Worm (Caenorhabditis elegans) whole organism, midembryonic: Measurements from ENCODE around the gene T06C12.14.
"Not testable (repeated sequence)": the region's sequence is repeated elsewhere in the genome, so short reads cannot be mapped to it uniquely, and the experiment has no call there.

Experiments used
- T22C8.4 ChIP-seq: fragments of 200-800 bp; sonication (Bioruptor generic); IDR thresholded peaks from 2 replicates; pipeline ENCODE4 v1.3.6; 2022; ENCODE audit warnings: missing genetic modification characterization, missing compliant biosample characterization
- cog-1 ChIP-seq: sonication (generic microtip); optimal IDR thresholded peaks from 2 replicates; lab custom pipeline; 2016; ENCODE audit warnings: missing genetic modification characterization, missing compliant biosample characterization
- flt-1 ChIP-seq: fragments of 200-800 bp; sonication (Bioruptor generic); IDR thresholded peaks from 2 replicates; pipeline ENCODE4 v1.3.6; 2022; ENCODE audit warnings: missing genetic modification characterization, missing compliant biosample characterization
- klf-2 ChIP-seq: fragments of 200-800 bp; sonication (Bioruptor generic); conservative IDR thresholded peaks from 2 replicates; pipeline ENCODE4 v1.3.6; 2022; ENCODE audit warnings: missing genetic modification reagents, missing genetic modification characterization, missing compliant biosample characterization
- med-1 ChIP-seq: sonication (generic microtip); optimal IDR thresholded peaks from 2 replicates; lab custom pipeline; 2017; ENCODE audit warnings: missing genetic modification characterization, mild to moderate bottlenecking, missing compliant biosample characterization, antibody characterized with exemption, missing genetic modification reagents; ENCODE audit not compliant: insufficient read depth
- ref-1 ChIP-seq: fragments of 200-800 bp; sonication (Bioruptor generic); conservative IDR thresholded peaks from 2 replicates; pipeline ENCODE4 v1.3.6; 2022; ENCODE audit warnings: missing genetic modification reagents, missing genetic modification characterization, missing compliant biosample characterization
- tab-1 ChIP-seq: fragments of 200-800 bp; sonication (Bioruptor generic); IDR thresholded peaks from 2 replicates; pipeline ENCODE4 v1.3.6; 2022; ENCODE audit warnings: missing genetic modification characterization, missing compliant biosample characterization
- ztf-23 ChIP-seq: fragments of 200-800 bp; sonication (Bioruptor generic); IDR thresholded peaks from 2 replicates; pipeline ENCODE4 v1.3.6; 2022; ENCODE audit warnings: missing genetic modification reagents, missing genetic modification characterization, missing compliant biosample characterization
- ztf-29 ChIP-seq: fragments of 200-800 bp; sonication (Bioruptor generic); IDR thresholded peaks from 2 replicates; pipeline ENCODE4 v1.3.6; 2022; ENCODE audit warnings: missing genetic modification reagents, missing genetic modification characterization, missing compliant biosample characterization

The T06C12.14 gene

ce11 chrV:15891761-15892160, 8.0 kb upstream of the T06C12.14 start, which contains the start of gene T06C12.12:
Gene T06C12.12, plus strand, starts transcription at chrV:15892061.
- TF ChIP-seq ref-1 (GFP tag; lab: Robert Waterston, UW) (no peak), T22C8.4 (GFP tag; lab: Robert Waterston, UW) (no peak), cog-1 (tag; lab: Kevin White, UChicago) (no peak), ztf-29 (GFP tag; lab: Robert Waterston, UW) (no peak), klf-2 (GFP tag; lab: Robert Waterston, UW) (no peak), med-1 (GFP tag; lab: Kevin White, UChicago) (no peak), flt-1 (GFP tag; lab: Robert Waterston, UW) (no peak)

DNA sequence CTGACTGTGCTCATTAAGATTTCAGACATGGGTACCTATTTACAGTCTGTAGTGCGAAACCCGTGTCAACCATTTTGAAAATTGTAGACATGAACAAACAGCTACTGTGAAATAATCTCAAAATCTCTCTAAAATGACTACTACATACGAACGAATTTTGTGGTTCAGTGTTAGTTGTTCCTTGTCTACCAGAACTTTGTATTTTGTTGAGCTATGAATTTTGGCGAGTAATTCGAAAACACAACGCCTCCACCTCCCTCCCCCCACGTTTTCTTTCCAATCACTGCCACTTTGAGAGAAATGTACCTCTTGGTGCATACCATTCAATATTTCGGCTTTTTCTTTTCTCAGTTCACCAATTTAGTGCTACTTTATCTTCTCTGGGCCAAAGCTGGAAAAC, 7.1 kb upstream of the T06C12.14 start, which contains the start of gene T06C12.11:
TSS of gene T06C12.11 (plus strand) at position 301 of the 400 bp plus-strand sequence.
- TF ChIP-seq cog-1 (tag; lab: Kevin White, UChicago) (no peak), ztf-29 (GFP tag; lab: Robert Waterston, UW) (no peak), ref-1 (GFP tag; lab: Robert Waterston, UW) (no peak), ztf-23 (GFP tag; lab: Robert Waterston, UW) (no peak), tab-1 (no peak), med-1 (GFP tag; lab: Kevin White, UChicago) (no peak), klf-2 (GFP tag; lab: Robert Waterston, UW) (no peak), flt-1 (GFP tag; lab: Robert Waterston, UW) (no peak), T22C8.4 (GFP tag; lab: Robert Waterston, UW) (no peak)

ce11 chrV:15896671-15897070, 3.1 kb upstream of the T06C12.14 start, which contains the start of gene nhr-213:
Gene nhr-213, minus strand, starts transcription at chrV:15896771.
- TF ChIP-seq cog-1 (tag; lab: Kevin White, UChicago): no peak
- TF ChIP-seq klf-2 (GFP tag; lab: Robert Waterston, UW): no peak
- no peak for TF ChIP-seq T22C8.4 (GFP tag; lab: Robert Waterston, UW)
- no peak for TF ChIP-seq ref-1 (GFP tag; lab: Robert Waterston, UW)
- no peak for TF ChIP-seq ztf-29 (GFP tag; lab: Robert Waterston, UW)
- no peak for TF ChIP-seq flt-1 (GFP tag; lab: Robert Waterston, UW)
- no peak for TF ChIP-seq tab-1
- TF ChIP-seq med-1 (GFP tag; lab: Kevin White, UChicago): no peak
- TF ChIP-seq ztf-23 (GFP tag; lab: Robert Waterston, UW): no peak

- TF ChIP-seq T22C8.4 (GFP tag; lab: Robert Waterston, UW) (no peak), ztf-23 (GFP tag; lab: Robert Waterston, UW) (no peak), klf-2 (GFP tag; lab: Robert Waterston, UW) (no peak), tab-1 (no peak), ztf-29 (GFP tag; lab: Robert Waterston, UW) (no peak), med-1 (GFP tag; lab: Kevin White, UChicago) (no peak), cog-1 (tag; lab: Kevin White, UChicago) (no peak), flt-1 (GFP tag; lab: Robert Waterston, UW) (no peak), ref-1 (GFP tag; lab: Robert Waterston, UW) (no peak)
These were observed 2.1 kb upstream of the T06C12.14 start, which contains the start of gene str-60 for ce11 chrV:15897696-15898095. Gene str-60, plus strand, starts transcription at chrV:15897996.

DNA sequence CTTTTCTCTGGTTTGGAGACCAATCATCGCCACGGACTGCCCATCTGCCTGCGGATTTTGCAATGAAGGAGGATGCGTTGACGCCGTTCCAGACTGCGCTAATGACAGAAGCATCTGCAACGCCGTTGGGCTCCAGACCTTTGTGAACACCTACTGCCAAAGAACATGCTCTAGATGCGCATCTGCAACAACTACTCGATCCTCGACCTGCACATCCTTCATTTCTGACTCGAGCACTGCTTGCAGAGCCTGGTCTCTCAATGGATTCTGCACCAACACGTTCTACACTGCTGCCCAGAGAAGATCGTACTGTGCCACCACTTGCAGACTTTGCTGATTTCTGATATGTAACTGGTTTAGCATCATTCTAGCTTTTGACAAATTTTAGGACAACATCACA, 768 bp downstream of the T06C12.14 start:
- no peak for TF ChIP-seq med-1 (GFP tag; lab: Kevin White, UChicago)
- TF ChIP-seq tab-1: no peak
- no peak for TF ChIP-seq klf-2 (GFP tag; lab: Robert Waterston, UW)
- TF ChIP-seq ztf-29 (GFP tag; lab: Robert Waterston, UW): no peak
- TF ChIP-seq ref-1 (GFP tag; lab: Robert Waterston, UW): no peak
- no peak for TF ChIP-seq ztf-23 (GFP tag; lab: Robert Waterston, UW)
- TF ChIP-seq flt-1 (GFP tag; lab: Robert Waterston, UW): no peak
- no peak for TF ChIP-seq T22C8.4 (GFP tag; lab: Robert Waterston, UW)
- no peak for TF ChIP-seq cog-1 (tag; lab: Kevin White, UChicago)

ce11 chrV:15905530-15905929, 5.7 kb downstream of the T06C12.14 start, which contains the start of the genes F35E8.1 and F35E8.2:
Gene F35E8.1, minus strand, starts transcription at chrV:15905630.
Gene F35E8.2, plus strand, starts transcription at chrV:15905661.
- TF ChIP-seq tab-1; med-1 (GFP tag; lab: Kevin White, UChicago); ztf-29 (GFP tag; lab: Robert Waterston, UW): not testable (repeated sequence)

DNA sequence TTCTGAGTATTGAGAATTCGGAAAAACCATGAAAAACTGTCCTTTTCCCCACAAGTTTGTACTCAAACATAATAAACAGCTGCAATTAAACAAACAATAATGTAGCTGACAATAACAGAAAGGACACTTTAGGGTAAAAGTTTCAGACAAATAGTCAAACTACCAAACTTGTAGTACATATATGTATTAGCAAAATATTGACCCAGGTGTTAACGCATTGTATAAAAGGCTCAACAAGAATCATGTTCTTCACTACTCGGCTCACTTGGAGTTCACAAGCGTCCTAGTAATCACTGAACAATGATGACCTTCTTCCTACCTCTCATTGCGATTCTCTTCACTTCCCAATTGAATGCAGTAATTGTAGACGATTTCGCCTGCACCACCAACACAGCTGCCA, 12.1 kb downstream of the T06C12.14 start, which contains the start of gene F35E8.6:
TSS of gene F35E8.6 (plus strand) at position 301 of the 400 bp plus-strand sequence.
- TF ChIP-seq ztf-29 (GFP tag; lab: Robert Waterston, UW): no peak

DNA sequence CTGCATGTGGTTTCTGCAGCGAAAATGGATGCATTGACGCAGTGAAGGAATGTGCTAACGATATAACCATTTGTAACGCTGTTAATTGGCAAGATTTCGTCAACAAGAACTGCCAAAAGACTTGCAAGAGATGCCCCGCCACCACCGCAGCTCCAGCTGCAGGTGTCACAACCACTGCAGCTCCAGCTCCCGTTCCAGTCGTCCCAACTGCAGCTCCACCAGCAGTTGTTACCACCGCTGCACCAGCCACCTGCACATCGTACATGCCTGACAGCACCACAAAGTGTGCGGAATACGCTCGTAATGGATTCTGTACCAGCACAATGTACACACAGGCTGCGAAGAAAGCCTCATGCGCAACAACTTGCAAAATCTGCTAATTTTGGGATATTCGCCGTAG, 12.9 kb downstream of the T06C12.14 start:
- no peak for TF ChIP-seq ztf-23 (GFP tag; lab: Robert Waterston, UW)
- TF ChIP-seq cog-1 (tag; lab: Kevin White, UChicago): no peak
- no peak for TF ChIP-seq ref-1 (GFP tag; lab: Robert Waterston, UW)
- TF ChIP-seq klf-2 (GFP tag; lab: Robert Waterston, UW): no peak
- no peak for TF ChIP-seq flt-1 (GFP tag; lab: Robert Waterston, UW)

- TF ChIP-seq cog-1 (tag; lab: Kevin White, UChicago) (no peak), med-1 (GFP tag; lab: Kevin White, UChicago) (no peak), klf-2 (GFP tag; lab: Robert Waterston, UW) (no peak), ztf-23 (GFP tag; lab: Robert Waterston, UW) (no peak), ref-1 (GFP tag; lab: Robert Waterston, UW) (no peak), ztf-29 (GFP tag; lab: Robert Waterston, UW) (no peak), T22C8.4 (GFP tag; lab: Robert Waterston, UW) (no peak)
These were observed 13.9 kb downstream of the T06C12.14 start, which contains the start of gene F35E8.7 for ce11 chrV:15913714-15914113. Gene F35E8.7, plus strand, starts transcription at chrV:15914014.
